Fruit fly (Drosophila melanogaster): ENCODE data around the gene lmgA.

lmgA gene

dm6 chr2L:8541469-8542233 lies 13.2 kb upstream of the lmgA start, which contains the start of gene Sema1a (continued):
- TF ChIP-seq CG14050 (GFP tag; IDR thresholded peaks at IDR 0.05), result peak; percentile 45; the same call in 2 of the 3 replicates
- TF ChIP-seq dati (GFP tag; IDR thresholded peaks at IDR 0.05), result peak; percentile 2; the same call in 1 of the 2 replicates
- peak; percentile 27 for TF ChIP-seq Asciz (GFP tag; optimal IDR thresholded peaks at IDR 0.05)
- TF ChIP-seq sisA (GFP tag; IDR thresholded peaks at IDR 0.05), result no peak
- TF ChIP-seq CG9876 (GFP tag; optimal IDR thresholded peaks at IDR 0.05), result peak; percentile 9
- TF ChIP-seq CG8924 (tag; optimal IDR thresholded peaks at IDR 0.05), result peak; percentile 85
- peak; percentile 25 for TF ChIP-seq CG34376 (GFP tag; optimal IDR thresholded peaks at IDR 0.05)
- TF ChIP-seq pum (GFP tag; optimal IDR thresholded peaks at IDR 0.05), result peak; percentile 29
- peak; percentile 50 for TF ChIP-seq Camta (GFP tag; optimal IDR thresholded peaks at IDR 0.05)
- no peak; the same call in 1 of the 3 replicates for TF ChIP-seq knrl (GFP tag; IDR thresholded peaks at IDR 0.05; ENCODE audit: partially characterized antibody)
- no peak for TF ChIP-seq Usf (GFP tag; optimal IDR thresholded peaks at IDR 0.05)
- no peak for TF ChIP-seq BEAF-32 (GFP tag; optimal IDR thresholded peaks at IDR 0.05)
- peak; percentile 11 for TF ChIP-seq CG31388 (GFP tag; optimal IDR thresholded peaks at IDR 0.05)
- peak; percentile 77 for TF ChIP-seq CG30431 (GFP tag; optimal IDR thresholded peaks at IDR 0.05)
- TF ChIP-seq sna (GFP tag; IDR thresholded peaks at IDR 0.05; ENCODE audit: partially characterized antibody), result peak; percentile 81
- no peak for TF ChIP-seq psq (GFP tag; optimal IDR thresholded peaks at IDR 0.05)
- no peak for TF ChIP-seq trh (GFP tag; optimal IDR thresholded peaks at IDR 0.05)
- no peak for TF ChIP-seq crol (GFP tag; IDR thresholded peaks at IDR 0.05)
- TF ChIP-seq Bgb (GFP tag; IDR thresholded peaks at IDR 0.05; ENCODE audit: partially characterized antibody), result peak; percentile 90
- no peak for TF ChIP-seq CG2129 (GFP tag; IDR thresholded peaks at IDR 0.05; ENCODE audit: partially characterized antibody)
- peak; percentile 25 for TF ChIP-seq CG13894 (tag; optimal IDR thresholded peaks at IDR 0.05)
- TF ChIP-seq H15 (GFP tag; IDR thresholded peaks at IDR 0.05), result peak; percentile 59; the same call in 1 of the 3 replicates
- peak; percentile 78 for TF ChIP-seq CG9817 (tag; optimal IDR thresholded peaks at IDR 0.05)
- no peak for TF ChIP-seq MESR4 (GFP tag; optimal IDR thresholded peaks at IDR 0.05)
- TF ChIP-seq Kr (GFP tag; optimal IDR thresholded peaks at IDR 0.05), result no peak
- peak; percentile 48 for TF ChIP-seq run (tag; optimal IDR thresholded peaks at IDR 0.05)
- TF ChIP-seq Dad (GFP tag; optimal IDR thresholded peaks at IDR 0.05), result peak; percentile 30
- no peak for TF ChIP-seq CG4328 (GFP tag; optimal IDR thresholded peaks at IDR 0.05)
- TF ChIP-seq CG9609 (GFP tag; optimal IDR thresholded peaks at IDR 0.05), result peak; percentile 45
- TF ChIP-seq Fer2 (tag; optimal IDR thresholded peaks at IDR 0.05), result no peak
- TF ChIP-seq Mad (GFP tag; optimal IDR thresholded peaks at IDR 0.05), result no peak
- TF ChIP-seq sd (tag; optimal IDR thresholded peaks at IDR 0.05), result peak; percentile 88
- no peak; the same call in 1 of the 2 replicates for TF ChIP-seq gt (GFP tag; IDR thresholded peaks at IDR 0.05)
- TF ChIP-seq CG4820 (GFP tag; optimal IDR thresholded peaks at IDR 0.05), result peak; percentile 29
- no peak; the same call in none of the 2 replicates for TF ChIP-seq lmd (GFP tag; IDR thresholded peaks at IDR 0.05)
- TF ChIP-seq B-H2 (GFP tag; optimal IDR thresholded peaks at IDR 0.05), result no peak
- no peak for TF ChIP-seq tio (GFP tag; optimal IDR thresholded peaks at IDR 0.05)
- no peak for TF ChIP-seq CG4617 (GFP tag; optimal IDR thresholded peaks at IDR 0.05; ENCODE audit: borderline replicate concordance)
- peak; percentile 53; the same call in 1 of the 2 replicates for TF ChIP-seq E2f2 (GFP tag; IDR thresholded peaks at IDR 0.05)
- peak; percentile 68 for TF ChIP-seq lab (GFP tag; optimal IDR thresholded peaks at IDR 0.05)
- TF ChIP-seq CG15514 (GFP tag; optimal IDR thresholded peaks at IDR 0.05), result peak; percentile 46
- peak; percentile 70 for TF ChIP-seq crc (GFP tag; optimal IDR thresholded peaks at IDR 0.05)
- no peak for TF ChIP-seq sima (GFP tag; optimal IDR thresholded peaks at IDR 0.05)
- TF ChIP-seq repo (GFP tag; optimal IDR thresholded peaks at IDR 0.05), result peak; percentile 46
- TF ChIP-seq CG3163 (GFP tag; optimal IDR thresholded peaks at IDR 0.05), result peak; percentile 90
- no peak for TF ChIP-seq CG17612 (GFP tag; IDR thresholded peaks at IDR 0.05)
- no peak; the same call in 1 of the 2 replicates for TF ChIP-seq al (GFP tag; IDR thresholded peaks at IDR 0.05)
- TF ChIP-seq CG11696 (GFP tag; IDR thresholded peaks at IDR 0.05), result 0 out of 2 replicates have a peak, but pooled peaks have one; percentile 44
- peak; percentile 41; the same call in 1 of the 2 replicates for TF ChIP-seq CG1024 (GFP tag; IDR thresholded peaks at IDR 0.05)
